Fruit fly (Drosophila melanogaster) whole organism, adult: ENCODE data around the gene PNPase.

Experiments used
- CG14711 ChIP-seq: fragments of 200-800 bp; sonication (Bioruptor generic); optimal IDR thresholded peaks from 2 replicates; lab custom pipeline; 2018; ENCODE audit warnings: missing biosample characterization, mild to moderate bottlenecking, missing genetic modification characterization, moderate library complexity
- CG5204 ChIP-seq: fragments of 200-800 bp; sonication (Bioruptor generic); optimal IDR thresholded peaks from 2 replicates; lab custom pipeline; 2016; ENCODE audit warnings: missing biosample characterization, missing genetic modification characterization
- CG7045 ChIP-seq: fragments of 200-800 bp; sonication (Bioruptor generic); optimal IDR thresholded peaks from 2 replicates; lab custom pipeline; 2017; ENCODE audit warnings: missing biosample characterization, mild to moderate bottlenecking, missing genetic modification characterization
- CG7101 ChIP-seq: fragments of 200-800 bp; sonication (Bioruptor generic); optimal IDR thresholded peaks from 2 replicates; lab custom pipeline; 2018; ENCODE audit warnings: missing biosample characterization, mild to moderate bottlenecking, missing genetic modification characterization, moderate library complexity
- Clk ChIP-seq: fragments of 200-800 bp; sonication (Bioruptor generic); optimal IDR thresholded peaks from 2 replicates; lab custom pipeline; 2017; ENCODE audit warnings: missing biosample characterization, missing genetic modification characterization
- Crg-1 ChIP-seq: fragments of 200-800 bp; sonication (Bioruptor generic); optimal IDR thresholded peaks from 2 replicates; lab custom pipeline; 2016; ENCODE audit warnings: missing biosample characterization, missing genetic modification characterization
- bab1 ChIP-seq: fragments of 200-800 bp; sonication (Bioruptor generic); optimal IDR thresholded peaks from 3 replicates; lab custom pipeline; 2019; ENCODE audit warnings: missing biosample characterization, mild to moderate bottlenecking, missing genetic modification characterization, moderate library complexity
- kay ChIP-seq: fragments of 200-800 bp; sonication (Bioruptor generic); peaks from one replicate; lab custom pipeline; 2016; ENCODE audit warnings: missing biosample characterization, missing genetic modification characterization, borderline replicate concordance
- toe ChIP-seq: fragments of 200-800 bp; sonication (Bioruptor generic); optimal IDR thresholded peaks from 2 replicates; lab custom pipeline; 2016; ENCODE audit warnings: missing biosample characterization, missing genetic modification characterization

DNA sequence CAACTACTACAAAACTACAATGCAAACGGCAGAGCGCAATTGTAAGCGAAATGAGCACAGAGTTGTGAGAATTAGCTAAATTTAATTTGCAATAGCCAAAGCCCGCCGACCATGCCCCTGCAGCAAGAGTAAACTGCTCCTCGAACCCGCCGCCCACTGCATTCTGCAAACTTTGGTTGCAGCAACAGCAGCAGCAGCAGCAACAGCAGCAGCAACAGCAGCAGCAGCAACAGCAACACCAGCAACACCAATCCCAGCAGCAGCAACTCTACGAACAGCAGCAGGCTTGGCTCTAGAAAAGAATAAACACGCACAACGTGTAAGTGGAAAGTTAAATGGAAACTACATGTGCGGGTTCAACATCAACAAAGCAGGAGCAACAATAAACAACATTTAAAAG, 35.0 kb downstream of the PNPase start:
- no peak for TF ChIP-seq CG5204 (GFP tag; lab: Kevin White, UChicago)
- TF ChIP-seq kay (GFP tag; lab: Kevin White, UChicago), result no peak
- TF ChIP-seq bab1 (GFP tag; lab: Kevin White, UChicago), result no peak
- TF ChIP-seq CG7101, result no peak
- TF ChIP-seq CG7045 (GFP tag; lab: Kevin White, UChicago), result no peak
- TF ChIP-seq Crg-1 (GFP tag; lab: Kevin White, UChicago), result no peak
- TF ChIP-seq toe (GFP tag; lab: Kevin White, UChicago), result no peak
- TF ChIP-seq CG14711 (tag; lab: Kevin White, UChicago), result no peak
- TF ChIP-seq Clk, result no peak
